Worm (Caenorhabditis elegans) whole organism, L1 larva: ENCODE results near the gene F40G9.8.

Experiments
- Y116A8C.19 ChIP-seq: sonication (generic microtip); optimal IDR thresholded peaks from 2 replicates; lab custom pipeline; 2016; ENCODE audit warnings: missing compliant biosample characterization, missing genetic modification characterization, borderline replicate concordance
- aha-1 ChIP-seq: fragments of 150-350 bp; optimal IDR thresholded peaks from 2 replicates; lab custom pipeline; 2014; ENCODE audit warnings: missing biosample characterization, missing genetic modification characterization
- alr-1 ChIP-seq: fragments of 200-800 bp; sonication (Bioruptor generic); optimal IDR thresholded peaks from 2 replicates; lab custom pipeline; 2018; ENCODE audit warnings: borderline replicate concordance, mild to moderate bottlenecking, missing genetic modification characterization, missing compliant biosample characterization
- ama-1 ChIP-seq: fragments of 150-350 bp; optimal IDR thresholded peaks from 2 replicates; lab custom pipeline; 2014
- ceh-82 ChIP-seq, 3 experiments: fragments of 150-350 bp in 1 of 3; sonication (generic microtip) in 2 of 3; optimal IDR thresholded peaks; 2 replicates each; lab custom pipeline; 2014 to 2017; ENCODE audit warnings: missing biosample characterization in 3 of 3, missing genetic modification characterization in 3 of 3
- dpl-1 ChIP-seq, 3 experiments: fragments of 150-350 bp in 2 of 3; sonication (generic microtip) in 1 of 3; optimal IDR thresholded peaks; 2 replicates each; lab custom pipeline; 2014 to 2017; ENCODE audit warnings: missing biosample characterization in 3 of 3, missing genetic modification characterization in 3 of 3, missing genetic modification reagents in 3 of 3
- dsc-1 ChIP-seq: sonication (generic microtip); optimal IDR thresholded peaks from 2 replicates; lab custom pipeline; 2016; ENCODE audit warnings: mild to moderate bottlenecking, missing genetic modification characterization, missing compliant biosample characterization
- efl-1 ChIP-seq, 4 experiments: fragments of 150-350 bp; optimal IDR thresholded peaks in 3 of 4; peaks in 1 of 4; 1 replicate in 1 of 4; 2 replicates in 3 of 4; lab custom pipeline; 2014; ENCODE audit warnings: missing biosample characterization in 2 of 4, missing genetic modification characterization in 2 of 4, missing genetic modification reagents in 2 of 4
- egl-27 ChIP-seq, 2 experiments: fragments of 150-350 bp in 1 of 2; sonication (generic microtip); optimal IDR thresholded peaks; 3 replicates each; lab custom pipeline; 2017 to 2018; ENCODE audit warnings: missing biosample characterization in 2 of 2, missing genetic modification characterization in 2 of 2, missing genetic modification reagents in 2 of 2
- elt-2 ChIP-seq: sonication (generic microtip); optimal IDR thresholded peaks from 2 replicates; lab custom pipeline; 2016; ENCODE audit warnings: missing genetic modification characterization, mild to moderate bottlenecking, inconsistent platforms, missing compliant biosample characterization, missing genetic modification reagents
- ets-5 ChIP-seq: fragments of 200-800 bp; sonication (Bioruptor generic); IDR thresholded peaks from 2 replicates; pipeline ENCODE4 v1.3.6; 2022; ENCODE audit warnings: missing genetic modification characterization, missing compliant biosample characterization
- fkh-4 ChIP-seq: sonication (generic microtip); optimal IDR thresholded peaks from 2 replicates; lab custom pipeline; 2016; ENCODE audit warnings: missing compliant biosample characterization, missing genetic modification characterization, borderline replicate concordance
- fkh-8 ChIP-seq: sonication (generic microtip); optimal IDR thresholded peaks from 2 replicates; lab custom pipeline; 2016; ENCODE audit warnings: mild to moderate bottlenecking, missing genetic modification characterization, missing compliant biosample characterization
- fos-1 ChIP-seq: fragments of 150-350 bp; optimal IDR thresholded peaks from 2 replicates; lab custom pipeline; 2014; ENCODE audit warnings: missing biosample characterization, missing genetic modification characterization
- hlh-17 ChIP-seq: fragments of 200-800 bp; sonication (Bioruptor generic); optimal IDR thresholded peaks from 2 replicates; lab custom pipeline; 2018; ENCODE audit warnings: missing genetic modification characterization, mild to moderate bottlenecking, missing compliant biosample characterization, moderate library complexity, borderline replicate concordance
- irx-1 ChIP-seq: sonication (generic microtip); optimal IDR thresholded peaks from 2 replicates; lab custom pipeline; 2016; ENCODE audit warnings: missing genetic modification characterization, missing compliant biosample characterization
- lir-3 ChIP-seq: sonication (generic microtip); optimal IDR thresholded peaks from 2 replicates; lab custom pipeline; 2016; ENCODE audit warnings: mild to moderate bottlenecking, missing genetic modification characterization, moderate library complexity, missing compliant biosample characterization; ENCODE audit not compliant: poor library complexity
- mab-9 ChIP-seq: fragments of 200-800 bp; sonication (Bioruptor generic); IDR thresholded peaks from 2 replicates; pipeline ENCODE4 v1.3.6; 2022; ENCODE audit warnings: missing genetic modification reagents, missing genetic modification characterization, missing compliant biosample characterization
- mdl-1 ChIP-seq, 2 experiments: fragments of 150-350 bp; optimal IDR thresholded peaks; 2 replicates each; lab custom pipeline; 2014 to 2017; ENCODE audit warnings: missing biosample characterization in 2 of 2, missing genetic modification characterization in 2 of 2, inconsistent platforms in 1 of 2
- mef-2 ChIP-seq: fragments of 150-350 bp; optimal IDR thresholded peaks from 2 replicates; lab custom pipeline; 2014; ENCODE audit warnings: missing biosample characterization, missing genetic modification characterization
- mep-1 ChIP-seq: fragments of 150-350 bp; optimal IDR thresholded peaks from 2 replicates; lab custom pipeline; 2014; ENCODE audit warnings: missing biosample characterization, missing genetic modification characterization
- nhr-20 ChIP-seq: sonication (generic microtip); optimal IDR thresholded peaks from 2 replicates; lab custom pipeline; 2016; ENCODE audit warnings: mild to moderate bottlenecking, missing genetic modification characterization, missing compliant biosample characterization
- nhr-237 ChIP-seq: fragments of 150-350 bp; optimal IDR thresholded peaks from 2 replicates; lab custom pipeline; 2014; ENCODE audit warnings: missing biosample characterization, missing genetic modification characterization
- nhr-47 ChIP-seq: sonication (generic microtip); optimal IDR thresholded peaks from 2 replicates; lab custom pipeline; 2016; ENCODE audit warnings: mild to moderate bottlenecking, missing genetic modification characterization, moderate library complexity, missing compliant biosample characterization
- nhr-76 ChIP-seq: sonication (generic microtip); optimal IDR thresholded peaks from 2 replicates; lab custom pipeline; 2017; ENCODE audit warnings: missing biosample characterization, missing genetic modification characterization
- nhr-77 ChIP-seq: fragments of 150-350 bp; optimal IDR thresholded peaks from 2 replicates; lab custom pipeline; 2014; ENCODE audit warnings: missing biosample characterization, missing genetic modification characterization
- nhr-84 ChIP-seq: sonication (generic microtip); optimal IDR thresholded peaks from 2 replicates; lab custom pipeline; 2017; ENCODE audit warnings: missing biosample characterization, missing genetic modification characterization
- nhr-85 ChIP-seq: sonication (generic microtip); peaks from one replicate; lab custom pipeline; 2016; ENCODE audit warnings: missing genetic modification characterization, inconsistent platforms, missing compliant biosample characterization
- nhr-90 ChIP-seq: sonication (generic microtip); optimal IDR thresholded peaks from 2 replicates; lab custom pipeline; 2016; ENCODE audit warnings: mild to moderate bottlenecking, missing genetic modification characterization, missing compliant biosample characterization; ENCODE audit not compliant: poor library complexity
- pag-3 ChIP-seq: sonication (generic microtip); optimal IDR thresholded peaks from 2 replicates; lab custom pipeline; 2017; ENCODE audit warnings: missing genetic modification characterization, mild to moderate bottlenecking, missing compliant biosample characterization, antibody characterized with exemption, borderline replicate concordance; ENCODE audit not compliant: insufficient read depth
- sox-4 ChIP-seq: sonication (generic microtip); optimal IDR thresholded peaks from 2 replicates; lab custom pipeline; 2016; ENCODE audit warnings: missing genetic modification characterization, missing compliant biosample characterization
- sptf-1 ChIP-seq: fragments of 150-350 bp; optimal IDR thresholded peaks from 2 replicates; lab custom pipeline; 2014; ENCODE audit warnings: missing biosample characterization, missing genetic modification characterization
- tbx-2 ChIP-seq: sonication (generic microtip); optimal IDR thresholded peaks from 2 replicates; lab custom pipeline; 2016; ENCODE audit warnings: missing genetic modification characterization, missing compliant biosample characterization
- tlp-1 ChIP-seq: fragments of 150-350 bp; optimal IDR thresholded peaks from 2 replicates; lab custom pipeline; 2014; ENCODE audit warnings: missing biosample characterization, missing genetic modification characterization
- unc-130 ChIP-seq: fragments of 150-350 bp; optimal IDR thresholded peaks from 2 replicates; lab custom pipeline; 2017; ENCODE audit warnings: missing biosample characterization, missing genetic modification characterization, inconsistent platforms
- unc-62 ChIP-seq: fragments of 150-350 bp; optimal IDR thresholded peaks from 2 replicates; lab custom pipeline; 2014; ENCODE audit warnings: missing biosample characterization, missing genetic modification reagents, missing genetic modification characterization
- unc-86 ChIP-seq: sonication (generic microtip); optimal IDR thresholded peaks from 2 replicates; lab custom pipeline; 2016; ENCODE audit warnings: missing genetic modification characterization, missing compliant biosample characterization
- unc-98 ChIP-seq: fragments of 200-800 bp; sonication (Bioruptor generic); IDR thresholded peaks from 2 replicates; pipeline ENCODE4 v1.3.6; 2022; ENCODE audit warnings: missing genetic modification characterization, missing compliant biosample characterization
- vab-15 ChIP-seq: sonication (generic microtip); optimal IDR thresholded peaks from 2 replicates; lab custom pipeline; 2017; ENCODE audit warnings: missing genotype, mild to moderate bottlenecking, missing genetic modification characterization, missing compliant biosample characterization
- zip-4 ChIP-seq: fragments of 200-800 bp; sonication (Bioruptor generic); optimal IDR thresholded peaks from 2 replicates; lab custom pipeline; 2018; ENCODE audit warnings: mild to moderate bottlenecking, missing genetic modification characterization, moderate library complexity, missing compliant biosample characterization
- ztf-11 ChIP-seq, 2 experiments: sonication (generic microtip); optimal IDR thresholded peaks; 2 replicates each; lab custom pipeline; 2016 to 2017; ENCODE audit warnings: missing genetic modification characterization in 2 of 2, missing biosample characterization in 1 of 2, missing compliant biosample characterization in 1 of 2

Gene F40G9.8

ce11 chrIII:154168-154567 is 10.5 kb downstream of the F40G9.8 start (continued):
- no peak for TF ChIP-seq irx-1 (tag; lab: Kevin White, UChicago)
- TF ChIP-seq Y116A8C.19 (tag; lab: Kevin White, UChicago) = no peak
- no peak for TF ChIP-seq mep-1 (tag; lab: Kevin White, UChicago)

ce11 chrIII:151084-151483 is 13.6 kb downstream of the F40G9.8 start:
- TF ChIP-seq mab-9 (GFP tag; lab: Robert Waterston, UW) (no peak), alr-1 (tag; lab: Kevin White, UChicago) (no peak), unc-130 (tag; lab: Kevin White, UChicago) (no peak), nhr-20 (tag; lab: Kevin White, UChicago) (no peak)
- TF ChIP-seq, all 84 proteins: peak for 0

- TF ChIP-seq nhr-85 (tag; lab: Kevin White, UChicago) (no peak), efl-1 (optimal IDR thresholded peaks at IDR 0.05; lab: Kevin White, UChicago) (no peak), efl-1 (GFP tag; optimal IDR thresholded peaks at IDR 0.05 in 1 of 2; lab: Kevin White, UChicago) (peak in 1 of 2 experiments; percentile 69)
Measured at ce11 chrIII:149132-149531, 15.5 kb downstream of the F40G9.8 start.

ce11 chrIII:147570-148076 is 17.1 kb downstream of the F40G9.8 start, which contains the start of gene sqst-5:
Gene sqst-5 (minus strand): TSS chrIII:147620.
- TF ChIP-seq fkh-4 (tag; lab: Kevin White, UChicago) = no peak
- TF ChIP-seq mep-1 (tag; lab: Kevin White, UChicago) = no peak
- TF ChIP-seq hlh-17 = no peak
- TF ChIP-seq elt-2 (tag; lab: Kevin White, UChicago) = peak; percentile 36
- TF ChIP-seq unc-86 (tag; lab: Kevin White, UChicago) = no peak
- TF ChIP-seq nhr-77 (tag; lab: Kevin White, UChicago) = no peak
- TF ChIP-seq nhr-76 (tag; lab: Kevin White, UChicago) = no peak

ce11 chrIII:146369-146768 is 18.3 kb downstream of the F40G9.8 start, which contains the start of gene fbxb-84:
Gene fbxb-84 (minus strand): TSS chrIII:146469.
- TF ChIP-seq sptf-1 (tag; lab: Kevin White, UChicago) (no peak), nhr-20 (tag; lab: Kevin White, UChicago) (no peak), mdl-1 (tag; optimal IDR thresholded peaks at IDR 0.05; lab: Kevin White, UChicago) (no peak), lir-3 (tag; lab: Kevin White, UChicago) (no peak), egl-27 (tag; optimal IDR thresholded peaks at IDR 0.05; lab: Kevin White, UChicago) (no peak), tbx-2 (no peak), fkh-8 (no peak), dpl-1 (GFP tag; optimal IDR thresholded peaks at IDR 0.05; lab: Kevin White, UChicago) (no peak), sox-4 (tag; lab: Kevin White, UChicago) (no peak), tlp-1 (no peak), unc-86 (tag; lab: Kevin White, UChicago) (no peak), nhr-47 (no peak), Y116A8C.19 (tag; lab: Kevin White, UChicago) (no peak), nhr-84 (tag; lab: Kevin White, UChicago) (no peak), ets-5 (no peak), dsc-1 (tag; lab: Kevin White, UChicago) (no peak), aha-1 (tag; lab: Kevin White, UChicago) (no peak), unc-62 (GFP tag; lab: Kevin White, UChicago) (no peak)

ce11 chrIII:145078-145477 is 19.6 kb downstream of the F40G9.8 start, which contains the start of the genes T17A3.12 and fbxb-83:
Gene T17A3.12 (minus strand): TSS chrIII:145178.
Gene fbxb-83 (minus strand): TSS chrIII:145211.
- TF ChIP-seq ama-1 (no peak), fos-1 (no peak), ztf-11 (tag; optimal IDR thresholded peaks at IDR 0.05; lab: Kevin White, UChicago) (no peak), mef-2 (tag; lab: Kevin White, UChicago) (no peak), nhr-90 (tag; lab: Kevin White, UChicago) (no peak), Y116A8C.19 (tag; lab: Kevin White, UChicago) (no peak), vab-15 (tag; lab: Kevin White, UChicago) (no peak), unc-98 (GFP tag; lab: Robert Waterston, UW) (no peak), nhr-237 (tag; lab: Kevin White, UChicago) (no peak), zip-4 (GFP tag; lab: Kevin White, UChicago) (no peak), nhr-47 (no peak), ceh-82 (tag; optimal IDR thresholded peaks at IDR 0.05; lab: Kevin White, UChicago) (no peak), nhr-20 (tag; lab: Kevin White, UChicago) (no peak), pag-3 (no peak), dsc-1 (tag; lab: Kevin White, UChicago) (no peak)
